Worm (Caenorhabditis elegans) whole organism, late embryonic: ENCODE data around the gene ints-7.

Source experiments
- C08G9.2 ChIP-seq: sonication (generic microtip); optimal IDR thresholded peaks from 2 replicates; lab custom pipeline; 2016; ENCODE audit warnings: mild to moderate bottlenecking, missing genetic modification characterization, moderate library complexity, missing compliant biosample characterization
- F13H6.1 ChIP-seq: sonication (generic microtip); optimal IDR thresholded peaks from 2 replicates; lab custom pipeline; 2016; ENCODE audit warnings: missing genetic modification characterization, missing compliant biosample characterization
- K09A11.1 ChIP-seq: sonication (generic microtip); optimal IDR thresholded peaks from 2 replicates; lab custom pipeline; 2017; ENCODE audit warnings: antibody characterized with exemption, mild to moderate bottlenecking, missing genetic modification characterization, missing compliant biosample characterization; ENCODE audit not compliant: insufficient read depth
- T23F11.4 ChIP-seq: fragments of 200-800 bp; sonication (Bioruptor generic); optimal IDR thresholded peaks from 2 replicates; lab custom pipeline; 2018; ENCODE audit warnings: mild to moderate bottlenecking, missing genetic modification characterization, missing compliant biosample characterization
- ama-1 ChIP-seq: fragments of 150-350 bp; optimal IDR thresholded peaks from 2 replicates; lab custom pipeline; 2014
- ceh-14 ChIP-seq: sonication (generic microtip); optimal IDR thresholded peaks from 2 replicates; lab custom pipeline; 2016; ENCODE audit warnings: missing genotype, missing genetic modification characterization, missing compliant biosample characterization
- ceh-18 ChIP-seq: sonication (generic microtip); optimal IDR thresholded peaks from 2 replicates; lab custom pipeline; 2016; ENCODE audit warnings: missing genetic modification characterization, missing compliant biosample characterization
- ceh-19 ChIP-seq: fragments of 200-800 bp; sonication (Bioruptor generic); optimal IDR thresholded peaks from 2 replicates; lab custom pipeline; 2018; ENCODE audit warnings: mild to moderate bottlenecking, missing genetic modification characterization, missing compliant biosample characterization
- ceh-22 ChIP-seq: sonication (generic microtip); optimal IDR thresholded peaks from 2 replicates; lab custom pipeline; 2017; ENCODE audit warnings: missing biosample characterization, missing genetic modification characterization
- ceh-31 ChIP-seq: sonication (generic microtip); optimal IDR thresholded peaks from 2 replicates; lab custom pipeline; 2016; ENCODE audit warnings: missing genetic modification characterization, missing compliant biosample characterization
- ceh-34 ChIP-seq: sonication (generic microtip); optimal IDR thresholded peaks from 2 replicates; lab custom pipeline; 2016; ENCODE audit warnings: mild to moderate bottlenecking, missing genetic modification characterization, missing compliant biosample characterization
- ceh-45 ChIP-seq: fragments of 200-800 bp; sonication (Bioruptor generic); IDR thresholded peaks from 2 replicates; pipeline ENCODE4 v1.3.6; 2022; ENCODE audit warnings: missing genetic modification reagents, missing genetic modification characterization, missing compliant biosample characterization
- ceh-48 ChIP-seq: sonication (generic microtip); optimal IDR thresholded peaks from 2 replicates; lab custom pipeline; 2016; ENCODE audit warnings: missing genetic modification characterization, inconsistent platforms, missing compliant biosample characterization
- ceh-6 ChIP-seq: fragments of 200-800 bp; sonication (Bioruptor generic); optimal IDR thresholded peaks from 2 replicates; lab custom pipeline; 2018; ENCODE audit warnings: mild to moderate bottlenecking, missing genetic modification characterization, missing compliant biosample characterization
- ceh-9 ChIP-seq: sonication (generic microtip); optimal IDR thresholded peaks from 2 replicates; lab custom pipeline; 2016; ENCODE audit warnings: mild to moderate bottlenecking, missing genetic modification characterization, inconsistent platforms, missing compliant biosample characterization
- che-1 ChIP-seq: sonication (generic microtip); optimal IDR thresholded peaks from 2 replicates; lab custom pipeline; 2016; ENCODE audit warnings: mild to moderate bottlenecking, missing genetic modification characterization, missing compliant biosample characterization
- dmd-4 ChIP-seq: sonication (generic microtip); optimal IDR thresholded peaks from 2 replicates; lab custom pipeline; 2016; ENCODE audit warnings: borderline replicate concordance, missing genetic modification characterization, missing compliant biosample characterization
- dve-1 ChIP-seq: sonication (generic microtip); optimal IDR thresholded peaks from 2 replicates; lab custom pipeline; 2017; ENCODE audit warnings: antibody characterized with exemption, mild to moderate bottlenecking, missing genetic modification characterization, missing compliant biosample characterization
- elt-2 ChIP-seq: sonication (generic microtip); optimal IDR thresholded peaks from 2 replicates; lab custom pipeline; 2016; ENCODE audit warnings: missing genetic modification reagents, missing genetic modification characterization, missing compliant biosample characterization
- ets-4 ChIP-seq: sonication (generic microtip); optimal IDR thresholded peaks from 2 replicates; lab custom pipeline; 2016; ENCODE audit warnings: missing genetic modification characterization, missing compliant biosample characterization
- eyg-1 ChIP-seq: sonication (generic microtip); optimal IDR thresholded peaks from 2 replicates; lab custom pipeline; 2016; ENCODE audit warnings: missing genotype, missing genetic modification characterization, missing compliant biosample characterization
- fax-1 ChIP-seq: sonication (generic microtip); optimal IDR thresholded peaks from 2 replicates; lab custom pipeline; 2016; ENCODE audit warnings: missing genotype, missing genetic modification characterization, missing compliant biosample characterization
- fkh-10 ChIP-seq: fragments of 150-350 bp; optimal IDR thresholded peaks from 2 replicates; lab custom pipeline; 2014; ENCODE audit warnings: missing biosample characterization, missing genetic modification reagents, missing genetic modification characterization
- fkh-6 ChIP-seq: sonication (generic microtip); optimal IDR thresholded peaks from 2 replicates; lab custom pipeline; 2016; ENCODE audit warnings: missing genetic modification characterization, missing compliant biosample characterization
- gmeb-2 ChIP-seq: sonication (generic microtip); optimal IDR thresholded peaks from 2 replicates; lab custom pipeline; 2016; ENCODE audit warnings: missing genetic modification characterization, inconsistent platforms, missing compliant biosample characterization
- hlh-6 ChIP-seq: sonication (generic microtip); optimal IDR thresholded peaks from 2 replicates; lab custom pipeline; 2016; ENCODE audit warnings: missing genotype, missing genetic modification characterization, missing compliant biosample characterization
- hlh-8 ChIP-seq: sonication (generic microtip); optimal IDR thresholded peaks from 2 replicates; lab custom pipeline; 2016; ENCODE audit warnings: missing genotype, missing genetic modification characterization, missing compliant biosample characterization
- lim-6 ChIP-seq: sonication (generic microtip); optimal IDR thresholded peaks from 2 replicates; lab custom pipeline; 2016; ENCODE audit warnings: missing genetic modification characterization, missing compliant biosample characterization
- lin-11 ChIP-seq: fragments of 200-800 bp; sonication (Bioruptor generic); optimal IDR thresholded peaks from 2 replicates; lab custom pipeline; 2018; ENCODE audit warnings: mild to moderate bottlenecking, missing genetic modification characterization, missing compliant biosample characterization
- nhr-11 ChIP-seq: fragments of 150-350 bp; optimal IDR thresholded peaks from 2 replicates; lab custom pipeline; 2014; ENCODE audit warnings: missing biosample characterization, missing genetic modification characterization
- nhr-232 ChIP-seq: sonication (generic microtip); optimal IDR thresholded peaks from 2 replicates; lab custom pipeline; 2016; ENCODE audit warnings: missing genetic modification characterization, missing compliant biosample characterization
- npax-4 ChIP-seq: sonication (generic microtip); optimal IDR thresholded peaks from 2 replicates; lab custom pipeline; 2016; ENCODE audit warnings: missing genetic modification characterization, missing compliant biosample characterization
- odd-2 ChIP-seq: sonication (generic microtip); optimal IDR thresholded peaks from 2 replicates; lab custom pipeline; 2017; ENCODE audit warnings: antibody characterized with exemption, mild to moderate bottlenecking, missing genetic modification characterization, missing compliant biosample characterization
- pag-3 ChIP-seq: sonication (generic microtip); optimal IDR thresholded peaks from 2 replicates; lab custom pipeline; 2016; ENCODE audit warnings: missing compliant biosample characterization, missing genetic modification characterization, borderline replicate concordance
- pat-9 ChIP-seq: fragments of 200-800 bp; sonication (Bioruptor generic); optimal IDR thresholded peaks from 2 replicates; lab custom pipeline; 2018; ENCODE audit warnings: mild to moderate bottlenecking, missing genetic modification characterization, moderate library complexity, missing compliant biosample characterization
- pha-2 ChIP-seq: sonication (generic microtip); optimal IDR thresholded peaks from 2 replicates; lab custom pipeline; 2017; ENCODE audit warnings: mild to moderate bottlenecking, missing genetic modification characterization, missing compliant biosample characterization
- pqm-1 ChIP-seq: sonication (generic microtip); optimal IDR thresholded peaks from 2 replicates; lab custom pipeline; 2016; ENCODE audit warnings: missing genetic modification characterization, missing compliant biosample characterization
- pros-1 ChIP-seq: fragments of 150-350 bp; optimal IDR thresholded peaks from 2 replicates; lab custom pipeline; 2014; ENCODE audit warnings: missing biosample characterization, missing genetic modification reagents, missing genetic modification characterization
- rnt-1 ChIP-seq: sonication (generic microtip); optimal IDR thresholded peaks from 2 replicates; lab custom pipeline; 2016; ENCODE audit warnings: missing genetic modification characterization, missing compliant biosample characterization
- sdc-2 ChIP-seq: sonication (generic microtip); optimal IDR thresholded peaks from 2 replicates; lab custom pipeline; 2016; ENCODE audit warnings: missing genotype, missing genetic modification characterization, missing compliant biosample characterization
- sox-2 ChIP-seq: fragments of 200-800 bp; sonication (Bioruptor generic); IDR thresholded peaks from 2 replicates; pipeline ENCODE4 v1.3.6; 2022; ENCODE audit warnings: missing genetic modification reagents, missing genetic modification characterization, missing compliant biosample characterization
- tbx-2 ChIP-seq: sonication (generic microtip); optimal IDR thresholded peaks from 2 replicates; lab custom pipeline; 2016; ENCODE audit warnings: missing genetic modification characterization, missing compliant biosample characterization
- unc-3 ChIP-seq, 2 experiments: fragments of 200-800 bp in 1 of 2; sonication (Bioruptor generic) in 1 of 2; sonication (generic microtip) in 1 of 2; conservative IDR thresholded peaks in 1 of 2; optimal IDR thresholded peaks in 1 of 2; 2 replicates each; pipeline versions ENCODE4 v1.3.6 to Lab custom; 2016 to 2022; ENCODE audit warnings: missing compliant biosample characterization in 2 of 2, missing genetic modification characterization in 2 of 2, missing genetic modification reagents in 1 of 2
- unc-42 ChIP-seq: sonication (generic microtip); optimal IDR thresholded peaks from 2 replicates; lab custom pipeline; 2016; ENCODE audit warnings: missing genotype, missing genetic modification characterization, missing compliant biosample characterization
- unc-55 ChIP-seq: sonication (generic microtip); optimal IDR thresholded peaks from 2 replicates; lab custom pipeline; 2017; ENCODE audit warnings: missing biosample characterization, missing genetic modification reagents, missing genetic modification characterization
- zip-5 ChIP-seq: sonication (generic microtip); optimal IDR thresholded peaks from 2 replicates; lab custom pipeline; 2016; ENCODE audit warnings: missing genetic modification characterization, missing compliant biosample characterization

ints-7 gene

DNA sequence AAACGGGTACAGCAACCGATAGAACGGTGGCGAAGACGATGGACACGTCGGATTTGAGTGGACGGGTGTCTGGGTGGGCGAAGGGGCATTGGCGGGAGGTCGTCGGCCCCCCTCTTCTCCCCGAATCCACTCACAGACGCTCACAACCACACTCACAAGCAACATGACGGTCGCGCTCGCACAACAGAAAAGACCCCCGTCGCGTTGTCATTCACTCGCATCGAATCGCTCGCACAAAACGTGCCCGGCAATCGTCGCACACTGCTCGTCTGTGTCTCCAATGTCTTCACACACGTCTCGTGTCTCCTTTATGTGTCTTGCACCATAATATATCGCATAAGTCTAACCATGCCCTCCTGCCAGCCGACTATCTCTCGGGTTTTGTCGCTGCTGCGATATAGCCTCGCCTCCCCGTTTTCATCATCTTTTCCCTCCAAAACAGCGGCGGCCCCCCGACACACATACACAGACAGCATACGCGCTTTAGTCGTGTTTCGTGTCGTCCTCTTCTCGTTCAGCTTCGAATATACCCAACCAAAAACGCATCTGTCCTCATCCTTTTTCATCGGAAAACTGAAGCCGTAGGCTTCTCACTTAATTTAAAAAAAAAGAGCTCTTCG lies 51.5 kb downstream of the ints-7 start (continued):
- TF ChIP-seq ceh-19 (GFP tag; lab: Kevin White, UChicago), result peak; percentile 64
- no peak for TF ChIP-seq pag-3 (tag; lab: Kevin White, UChicago)
- TF ChIP-seq K09A11.1 (tag; lab: Kevin White, UChicago), result peak; percentile 54
- TF ChIP-seq ama-1 (lab: Kevin White, UChicago), result no peak
- peak; percentile 91 for TF ChIP-seq ceh-22 (tag; lab: Kevin White, UChicago)
- no peak for TF ChIP-seq ceh-48 (tag; lab: Kevin White, UChicago)
- peak; percentile 90 for TF ChIP-seq ceh-34 (tag; lab: Kevin White, UChicago)
- peak; percentile 2 for TF ChIP-seq fkh-6
- TF ChIP-seq unc-42 (tag; lab: Kevin White, UChicago), result peak; percentile 34
- peak; percentile 42 for TF ChIP-seq ceh-6 (GFP tag; lab: Kevin White, UChicago)
- peak; percentile 48 for TF ChIP-seq hlh-8 (tag; lab: Kevin White, UChicago)
- TF ChIP-seq tbx-2 (tag; lab: Kevin White, UChicago), result peak; percentile 90
- peak; percentile 86 for TF ChIP-seq rnt-1 (tag; lab: Kevin White, UChicago)
- TF ChIP-seq dve-1 (tag; lab: Kevin White, UChicago), result peak; percentile 66
- peak; percentile 3 for TF ChIP-seq ets-4
- TF ChIP-seq pros-1 (tag; lab: Kevin White, UChicago), result peak; percentile 80
- peak; percentile 54 for TF ChIP-seq elt-2 (tag; lab: Kevin White, UChicago)

DNA sequence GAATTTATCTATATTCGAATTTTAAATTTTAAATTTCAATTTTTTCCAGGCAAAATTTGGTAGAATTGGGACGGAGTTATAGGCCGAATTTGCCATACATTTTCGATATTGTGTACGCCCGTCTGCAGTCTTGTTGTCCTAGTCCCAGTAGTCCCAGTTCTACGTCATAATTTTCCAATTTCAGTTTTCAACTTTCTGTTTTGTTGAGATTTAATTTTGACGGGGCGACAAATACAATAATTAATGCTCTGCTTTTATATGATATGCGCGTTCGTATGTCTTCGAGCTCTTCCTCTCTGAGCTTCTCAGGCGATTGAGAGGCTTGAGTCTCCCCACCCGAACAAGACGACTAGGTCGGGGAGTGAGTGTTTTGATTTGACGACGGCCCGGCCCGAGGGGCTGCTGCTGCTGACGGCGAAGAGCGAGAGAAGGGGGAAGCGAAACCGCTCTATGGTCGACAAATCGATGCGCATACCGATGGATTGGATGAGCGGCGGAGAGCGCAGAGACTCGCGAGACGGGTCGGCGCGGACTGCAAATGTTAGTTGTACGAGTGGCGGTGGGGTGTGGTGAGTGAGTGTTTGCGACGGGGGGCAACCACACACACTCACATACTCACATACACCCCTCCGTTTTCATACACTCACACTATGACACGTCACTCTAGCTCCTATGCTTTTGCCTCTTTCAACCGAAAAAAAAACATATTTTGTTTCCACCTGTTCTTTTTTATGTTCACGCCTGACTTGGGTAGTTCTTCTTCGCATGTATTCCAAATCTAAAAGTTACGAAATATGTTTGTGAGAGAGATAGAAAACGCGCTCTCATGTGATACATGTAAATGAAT lies 52.3 kb downstream of the ints-7 start:
- 0 out of 2 replicates have a peak, but pooled peaks have one; percentile 30 for TF ChIP-seq unc-3 (GFP tag; conservative IDR thresholded peaks at IDR 0.05; lab: Robert Waterston, UW)
- no peak for TF ChIP-seq unc-3 (tag; optimal IDR thresholded peaks at IDR 0.05; lab: Kevin White, UChicago)
- TF ChIP-seq pqm-1 (tag; lab: Kevin White, UChicago), result peak; percentile 33
- 0 out of 2 replicates have a peak, but pooled peaks have one; percentile 42 for TF ChIP-seq ceh-45 (GFP tag; lab: Robert Waterston, UW)
- TF ChIP-seq odd-2 (tag; lab: Kevin White, UChicago), result no peak
- peak; percentile 78 for TF ChIP-seq eyg-1 (tag; lab: Kevin White, UChicago)
- TF ChIP-seq che-1 (tag; lab: Kevin White, UChicago), result no peak
- peak; percentile 18 for TF ChIP-seq zip-5
- peak; percentile 53 for TF ChIP-seq T23F11.4 (GFP tag; lab: Kevin White, UChicago)
- TF ChIP-seq fkh-10 (GFP tag; lab: Kevin White, UChicago), result peak; percentile 58
- no peak for TF ChIP-seq sox-2 (GFP tag; lab: Robert Waterston, UW)
- peak; percentile 81 for TF ChIP-seq dmd-4 (tag; lab: Kevin White, UChicago)
- peak; percentile 91 for TF ChIP-seq F13H6.1 (tag; lab: Kevin White, UChicago)
- TF ChIP-seq unc-42 (tag; lab: Kevin White, UChicago), result peak; percentile 54
- no peak for TF ChIP-seq npax-4 (tag; lab: Kevin White, UChicago)
- TF ChIP-seq ets-4, result peak; percentile 58
- TF ChIP-seq fkh-6, result peak; percentile 52
- peak; percentile 79 for TF ChIP-seq pha-2
- TF ChIP-seq tbx-2 (tag; lab: Kevin White, UChicago), result peak; percentile 97
- peak; percentile 82 for TF ChIP-seq hlh-8 (tag; lab: Kevin White, UChicago)
- no peak for TF ChIP-seq ceh-9
- peak; percentile 82 for TF ChIP-seq hlh-6 (tag; lab: Kevin White, UChicago)
- peak; percentile 59 for TF ChIP-seq sdc-2 (tag; lab: Kevin White, UChicago)
- peak; percentile 44 for TF ChIP-seq nhr-232
- TF ChIP-seq pat-9, result peak; percentile 41
- TF ChIP-seq unc-55 (GFP tag; lab: Kevin White, UChicago), result peak; percentile 88
- TF ChIP-seq C08G9.2 (tag; lab: Kevin White, UChicago), result peak; percentile 54
- TF ChIP-seq ceh-14 (tag; lab: Kevin White, UChicago), result peak; percentile 67
- TF ChIP-seq fax-1 (tag; lab: Kevin White, UChicago), result peak; percentile 59
- peak; percentile 40 for TF ChIP-seq K09A11.1 (tag; lab: Kevin White, UChicago)
- TF ChIP-seq lin-11, result no peak
- TF ChIP-seq nhr-11 (tag; lab: Kevin White, UChicago), result no peak
- peak; percentile 56 for TF ChIP-seq lim-6 (tag; lab: Kevin White, UChicago)
- peak; percentile 5 for TF ChIP-seq gmeb-2 (tag; lab: Kevin White, UChicago)
- TF ChIP-seq ceh-31, result peak; percentile 93
- peak; percentile 90 for TF ChIP-seq ceh-34 (tag; lab: Kevin White, UChicago)
- TF ChIP-seq ceh-18, result peak; percentile 88
- peak; percentile 98 for TF ChIP-seq rnt-1 (tag; lab: Kevin White, UChicago)
